Worm (Caenorhabditis elegans) whole organism, early embryonic: ENCODE measurements around the gene cutl-21.

Experiments used
- B0310.2 ChIP-seq: sonication (generic microtip); optimal IDR thresholded peaks from 2 replicates; lab custom pipeline; 2016; ENCODE audit warnings: mild to moderate bottlenecking, missing genetic modification characterization, missing compliant biosample characterization
- ama-1 ChIP-seq: fragments of 150-350 bp; optimal IDR thresholded peaks from 2 replicates; lab custom pipeline; 2014
- ets-7 ChIP-seq: sonication (generic microtip); optimal IDR thresholded peaks from 2 replicates; lab custom pipeline; 2016; ENCODE audit warnings: missing genotype, missing genetic modification characterization, missing compliant biosample characterization
- flt-1 ChIP-seq: fragments of 200-800 bp; sonication (Bioruptor generic); IDR thresholded peaks from 2 replicates; pipeline ENCODE4 v1.3.6; 2022; ENCODE audit warnings: missing genetic modification characterization, missing compliant biosample characterization
- hnd-1 ChIP-seq: sonication (generic microtip); optimal IDR thresholded peaks from 2 replicates; lab custom pipeline; 2016; ENCODE audit warnings: missing genetic modification characterization, missing compliant biosample characterization
- sea-1 ChIP-seq: fragments of 200-800 bp; sonication (Bioruptor generic); conservative IDR thresholded peaks from 2 replicates; pipeline ENCODE4 v1.3.6; 2022; ENCODE audit warnings: missing genetic modification characterization, missing compliant biosample characterization
- tbx-11 ChIP-seq: fragments of 200-800 bp; sonication (Bioruptor generic); IDR thresholded peaks from 2 replicates; pipeline ENCODE4 v1.3.6; 2022; ENCODE audit warnings: missing genetic modification characterization, missing compliant biosample characterization
- tra-4 ChIP-seq: sonication (generic microtip); optimal IDR thresholded peaks from 2 replicates; lab custom pipeline; 2017; ENCODE audit warnings: missing genetic modification characterization, missing compliant biosample characterization

- TF ChIP-seq flt-1 (GFP tag; lab: Robert Waterston, UW) (no peak), ama-1 (no peak), hnd-1 (no peak), B0310.2 (tag; lab: Kevin White, UChicago) (no peak), ets-7 (tag; lab: Kevin White, UChicago) (no peak), sea-1 (GFP tag; lab: Robert Waterston, UW) (no peak), tra-4 (tag; lab: Kevin White, UChicago) (no peak), tbx-11 (GFP tag; lab: Robert Waterston, UW) (no peak)
Observed at ce11 chrX:992650-993403, 11.3 kb upstream of the cutl-21 start.
